Worm (Caenorhabditis elegans) whole organism, late embryonic: ENCODE data around the gene dhps-1.
A peak's percentile ranks its signal among the peaks of the same experiment; 100 is the strongest.

ENCODE experiments used
- C08G9.2 ChIP-seq: sonication (generic microtip); optimal IDR thresholded peaks from 2 replicates; lab custom pipeline; 2016; ENCODE audit warnings: mild to moderate bottlenecking, missing genetic modification characterization, moderate library complexity, missing compliant biosample characterization
- C38D4.7 ChIP-seq: fragments of 200-800 bp; sonication (Bioruptor generic); optimal IDR thresholded peaks from 2 replicates; lab custom pipeline; 2018; ENCODE audit warnings: mild to moderate bottlenecking, missing genetic modification characterization, moderate library complexity, missing compliant biosample characterization
- F13H6.1 ChIP-seq: sonication (generic microtip); optimal IDR thresholded peaks from 2 replicates; lab custom pipeline; 2016; ENCODE audit warnings: missing genetic modification characterization, missing compliant biosample characterization
- K09A11.1 ChIP-seq: sonication (generic microtip); optimal IDR thresholded peaks from 2 replicates; lab custom pipeline; 2017; ENCODE audit warnings: antibody characterized with exemption, mild to moderate bottlenecking, missing genetic modification characterization, missing compliant biosample characterization; ENCODE audit not compliant: insufficient read depth
- ama-1 ChIP-seq: fragments of 150-350 bp; optimal IDR thresholded peaks from 2 replicates; lab custom pipeline; 2014
- ceh-18 ChIP-seq: sonication (generic microtip); optimal IDR thresholded peaks from 2 replicates; lab custom pipeline; 2016; ENCODE audit warnings: missing genetic modification characterization, missing compliant biosample characterization
- ceh-19 ChIP-seq: fragments of 200-800 bp; sonication (Bioruptor generic); optimal IDR thresholded peaks from 2 replicates; lab custom pipeline; 2018; ENCODE audit warnings: mild to moderate bottlenecking, missing genetic modification characterization, missing compliant biosample characterization
- ceh-2 ChIP-seq: sonication (generic microtip); optimal IDR thresholded peaks from 2 replicates; lab custom pipeline; 2016; ENCODE audit warnings: missing genotype, missing genetic modification characterization, missing compliant biosample characterization
- ceh-22 ChIP-seq: sonication (generic microtip); optimal IDR thresholded peaks from 2 replicates; lab custom pipeline; 2017; ENCODE audit warnings: missing biosample characterization, missing genetic modification characterization
- ceh-24 ChIP-seq: sonication (generic microtip); optimal IDR thresholded peaks from 2 replicates; lab custom pipeline; 2016; ENCODE audit warnings: mild to moderate bottlenecking, missing genetic modification characterization, missing compliant biosample characterization
- ceh-30 ChIP-seq: fragments of 150-350 bp; optimal IDR thresholded peaks from 2 replicates; lab custom pipeline; 2014; ENCODE audit warnings: missing biosample characterization, missing genetic modification characterization
- ceh-31 ChIP-seq: sonication (generic microtip); optimal IDR thresholded peaks from 2 replicates; lab custom pipeline; 2016; ENCODE audit warnings: missing genetic modification characterization, missing compliant biosample characterization
- ceh-34 ChIP-seq: sonication (generic microtip); optimal IDR thresholded peaks from 2 replicates; lab custom pipeline; 2016; ENCODE audit warnings: mild to moderate bottlenecking, missing genetic modification characterization, missing compliant biosample characterization
- ceh-45 ChIP-seq: fragments of 200-800 bp; sonication (Bioruptor generic); IDR thresholded peaks from 2 replicates; pipeline ENCODE4 v1.3.6; 2022; ENCODE audit warnings: missing genetic modification reagents, missing genetic modification characterization, missing compliant biosample characterization
- ceh-48 ChIP-seq: sonication (generic microtip); optimal IDR thresholded peaks from 2 replicates; lab custom pipeline; 2016; ENCODE audit warnings: missing genetic modification characterization, inconsistent platforms, missing compliant biosample characterization
- ceh-6 ChIP-seq: fragments of 200-800 bp; sonication (Bioruptor generic); optimal IDR thresholded peaks from 2 replicates; lab custom pipeline; 2018; ENCODE audit warnings: mild to moderate bottlenecking, missing genetic modification characterization, missing compliant biosample characterization
- dmd-4 ChIP-seq: sonication (generic microtip); optimal IDR thresholded peaks from 2 replicates; lab custom pipeline; 2016; ENCODE audit warnings: borderline replicate concordance, missing genetic modification characterization, missing compliant biosample characterization
- dve-1 ChIP-seq: sonication (generic microtip); optimal IDR thresholded peaks from 2 replicates; lab custom pipeline; 2017; ENCODE audit warnings: antibody characterized with exemption, mild to moderate bottlenecking, missing genetic modification characterization, missing compliant biosample characterization
- elt-2 ChIP-seq: sonication (generic microtip); optimal IDR thresholded peaks from 2 replicates; lab custom pipeline; 2016; ENCODE audit warnings: missing genetic modification reagents, missing genetic modification characterization, missing compliant biosample characterization
- ets-4 ChIP-seq: sonication (generic microtip); optimal IDR thresholded peaks from 2 replicates; lab custom pipeline; 2016; ENCODE audit warnings: missing genetic modification characterization, missing compliant biosample characterization
- eyg-1 ChIP-seq: sonication (generic microtip); optimal IDR thresholded peaks from 2 replicates; lab custom pipeline; 2016; ENCODE audit warnings: missing genotype, missing genetic modification characterization, missing compliant biosample characterization
- fax-1 ChIP-seq: sonication (generic microtip); optimal IDR thresholded peaks from 2 replicates; lab custom pipeline; 2016; ENCODE audit warnings: missing genotype, missing genetic modification characterization, missing compliant biosample characterization
- fkh-10 ChIP-seq: fragments of 150-350 bp; optimal IDR thresholded peaks from 2 replicates; lab custom pipeline; 2014; ENCODE audit warnings: missing biosample characterization, missing genetic modification reagents, missing genetic modification characterization
- gmeb-2 ChIP-seq: sonication (generic microtip); optimal IDR thresholded peaks from 2 replicates; lab custom pipeline; 2016; ENCODE audit warnings: missing genetic modification characterization, inconsistent platforms, missing compliant biosample characterization
- hlh-13 ChIP-seq: fragments of 200-800 bp; sonication (Bioruptor generic); optimal IDR thresholded peaks from 2 replicates; lab custom pipeline; 2018; ENCODE audit warnings: mild to moderate bottlenecking, missing genetic modification characterization, missing compliant biosample characterization
- hlh-15 ChIP-seq: sonication (generic microtip); optimal IDR thresholded peaks from 2 replicates; lab custom pipeline; 2016; ENCODE audit warnings: missing genetic modification characterization, missing compliant biosample characterization
- hlh-30 ChIP-seq: sonication (generic microtip); optimal IDR thresholded peaks from 2 replicates; lab custom pipeline; 2017; ENCODE audit warnings: antibody characterized with exemption, missing genetic modification characterization, missing compliant biosample characterization; ENCODE audit not compliant: insufficient read depth
- madf-2 ChIP-seq: sonication (generic microtip); optimal IDR thresholded peaks from 2 replicates; lab custom pipeline; 2017; ENCODE audit warnings: missing genetic modification characterization, missing compliant biosample characterization
- mec-3 ChIP-seq: sonication (generic microtip); optimal IDR thresholded peaks from 2 replicates; lab custom pipeline; 2016; ENCODE audit warnings: borderline replicate concordance, missing genetic modification characterization, missing compliant biosample characterization
- nfya-1 ChIP-seq: sonication (generic microtip); optimal IDR thresholded peaks from 2 replicates; lab custom pipeline; 2017; ENCODE audit warnings: missing genetic modification characterization, mild to moderate bottlenecking, missing compliant biosample characterization, antibody characterized with exemption, moderate library complexity
- nhr-11 ChIP-seq: fragments of 150-350 bp; optimal IDR thresholded peaks from 2 replicates; lab custom pipeline; 2014; ENCODE audit warnings: missing biosample characterization, missing genetic modification characterization
- nhr-232 ChIP-seq: sonication (generic microtip); optimal IDR thresholded peaks from 2 replicates; lab custom pipeline; 2016; ENCODE audit warnings: missing genetic modification characterization, missing compliant biosample characterization
- npax-4 ChIP-seq: sonication (generic microtip); optimal IDR thresholded peaks from 2 replicates; lab custom pipeline; 2016; ENCODE audit warnings: missing genetic modification characterization, missing compliant biosample characterization
- pat-9 ChIP-seq: fragments of 200-800 bp; sonication (Bioruptor generic); optimal IDR thresholded peaks from 2 replicates; lab custom pipeline; 2018; ENCODE audit warnings: mild to moderate bottlenecking, missing genetic modification characterization, moderate library complexity, missing compliant biosample characterization
- pax-1 ChIP-seq: fragments of 150-350 bp; optimal IDR thresholded peaks from 2 replicates; lab custom pipeline; 2014; ENCODE audit warnings: missing biosample characterization, missing genetic modification characterization
- pha-2 ChIP-seq: sonication (generic microtip); optimal IDR thresholded peaks from 2 replicates; lab custom pipeline; 2017; ENCODE audit warnings: mild to moderate bottlenecking, missing genetic modification characterization, missing compliant biosample characterization
- pha-4 ChIP-seq: fragments of 150-350 bp; optimal IDR thresholded peaks from 2 replicates; lab custom pipeline; 2018; ENCODE audit warnings: missing biosample characterization, missing genetic modification reagents, missing genetic modification characterization
- pqm-1 ChIP-seq: sonication (generic microtip); optimal IDR thresholded peaks from 2 replicates; lab custom pipeline; 2016; ENCODE audit warnings: missing genetic modification characterization, missing compliant biosample characterization
- sdc-2 ChIP-seq: sonication (generic microtip); optimal IDR thresholded peaks from 2 replicates; lab custom pipeline; 2016; ENCODE audit warnings: missing genotype, missing genetic modification characterization, missing compliant biosample characterization
- sox-2 ChIP-seq: fragments of 200-800 bp; sonication (Bioruptor generic); IDR thresholded peaks from 2 replicates; pipeline ENCODE4 v1.3.6; 2022; ENCODE audit warnings: missing genetic modification reagents, missing genetic modification characterization, missing compliant biosample characterization
- sox-4 ChIP-seq: sonication (generic microtip); optimal IDR thresholded peaks from 2 replicates; lab custom pipeline; 2017; ENCODE audit warnings: mild to moderate bottlenecking, missing genetic modification characterization, inconsistent platforms, missing compliant biosample characterization
- tbx-7 ChIP-seq: sonication (generic microtip); optimal IDR thresholded peaks from 2 replicates; lab custom pipeline; 2016; ENCODE audit warnings: missing genotype, missing genetic modification characterization, missing compliant biosample characterization
- ttx-3 ChIP-seq: sonication (generic microtip); optimal IDR thresholded peaks from 2 replicates; lab custom pipeline; 2016; ENCODE audit warnings: missing genetic modification reagents, missing genetic modification characterization, missing compliant biosample characterization
- unc-42 ChIP-seq: sonication (generic microtip); optimal IDR thresholded peaks from 2 replicates; lab custom pipeline; 2016; ENCODE audit warnings: missing genotype, missing genetic modification characterization, missing compliant biosample characterization
- zip-5 ChIP-seq: sonication (generic microtip); optimal IDR thresholded peaks from 2 replicates; lab custom pipeline; 2016; ENCODE audit warnings: missing genetic modification characterization, missing compliant biosample characterization
- ztf-16 ChIP-seq: sonication (generic microtip); optimal IDR thresholded peaks from 2 replicates; lab custom pipeline; 2017; ENCODE audit warnings: missing genetic modification characterization, missing compliant biosample characterization

Gene dhps-1

ce11 chrII:11972266-11972665 is 20.5 kb upstream of the dhps-1 start:
- TF ChIP-seq ama-1 (lab: Kevin White, UChicago) = no peak
- no peak for TF ChIP-seq ceh-31 (tag; lab: Kevin White, UChicago)
- TF ChIP-seq dmd-4 (tag; lab: Kevin White, UChicago) = no peak
- TF ChIP-seq npax-4 = no peak
- TF ChIP-seq gmeb-2 = no peak
- TF ChIP-seq ets-4 (tag; lab: Kevin White, UChicago) = no peak
- TF ChIP-seq pha-2 (tag; lab: Kevin White, UChicago) = no peak
- no peak for TF ChIP-seq pqm-1 (tag; lab: Kevin White, UChicago)
- TF ChIP-seq ceh-19 = no peak
- TF ChIP-seq nhr-11 (tag; lab: Kevin White, UChicago) = no peak
- no peak for TF ChIP-seq elt-2 (tag; lab: Kevin White, UChicago)
- no peak for TF ChIP-seq pat-9 (tag; lab: Kevin White, UChicago)
- no peak for TF ChIP-seq nhr-232 (tag; lab: Kevin White, UChicago)

- TF ChIP-seq unc-42 (tag; lab: Kevin White, UChicago) (no peak), ceh-22 (tag; lab: Kevin White, UChicago) (no peak), ttx-3 (no peak), dve-1 (no peak), eyg-1 (tag; lab: Kevin White, UChicago) (no peak), tbx-7 (tag; lab: Kevin White, UChicago) (no peak), sox-4 (no peak), nfya-1 (no peak), fkh-10 (no peak), ceh-18 (tag; lab: Kevin White, UChicago) (no peak), hlh-15 (tag; lab: Kevin White, UChicago) (no peak), ceh-30 (tag; lab: Kevin White, UChicago) (no peak), nhr-232 (tag; lab: Kevin White, UChicago) (no peak), hlh-30 (tag; lab: Kevin White, UChicago) (no peak), pha-4 (tag; lab: Kevin White, UChicago) (no peak), ceh-34 (no peak), npax-4 (no peak), C08G9.2 (tag; lab: Kevin White, UChicago) (no peak)
Observed at ce11 chrII:11973632-11974031, 19.2 kb upstream of the dhps-1 start, which contains the start of gene acbp-6. acbp-6 (minus strand) TSS chrII:11973732.

ce11 chrII:11974048-11974995 is 18.5 kb upstream of the dhps-1 start:
- TF ChIP-seq ceh-19 (no peak), ceh-2 (no peak), pax-1 (tag; lab: Kevin White, UChicago) (no peak), nhr-232 (tag; lab: Kevin White, UChicago) (no peak), ceh-6 (GFP tag; lab: Kevin White, UChicago) (no peak), ceh-31 (tag; lab: Kevin White, UChicago) (no peak), madf-2 (tag; lab: Kevin White, UChicago) (no peak), sox-2 (no peak), ceh-48 (tag; lab: Kevin White, UChicago) (no peak), K09A11.1 (tag; lab: Kevin White, UChicago) (no peak), C38D4.7 (GFP tag; lab: Kevin White, UChicago) (peak; percentile 25), ztf-16 (no peak), dmd-4 (tag; lab: Kevin White, UChicago) (no peak), elt-2 (tag; lab: Kevin White, UChicago) (peak; percentile 23), hlh-13 (no peak), C08G9.2 (tag; lab: Kevin White, UChicago) (no peak), fax-1 (no peak), zip-5 (tag; lab: Kevin White, UChicago) (no peak), npax-4 (no peak), ceh-45 (GFP tag; lab: Robert Waterston, UW) (no peak), nfya-1 (peak; percentile 4), mec-3 (tag; lab: Kevin White, UChicago) (no peak), pqm-1 (tag; lab: Kevin White, UChicago) (no peak), dve-1 (no peak), gmeb-2 (peak; percentile 67), ceh-24 (tag; lab: Kevin White, UChicago) (no peak), ama-1 (lab: Kevin White, UChicago) (peak; percentile 79), sdc-2 (tag; lab: Kevin White, UChicago) (no peak), F13H6.1 (tag; lab: Kevin White, UChicago) (no peak)
